Fruit fly (Drosophila melanogaster) Kc167 (cell line): ENCODE measurements around the gene CG11504.

Source experiments
- Myc ChIP-seq: fragments of >200 bp; optimal IDR thresholded peaks from 2 replicates; lab custom pipeline; 2017; ENCODE audit warnings: missing external identifiers
- h ChIP-seq: fragments of >200 bp; optimal IDR thresholded peaks from 3 replicates; lab custom pipeline; 2018; ENCODE audit warnings: missing external identifiers
- insv ChIP-seq: fragments of >200 bp; optimal IDR thresholded peaks from 3 replicates; lab custom pipeline; 2018; ENCODE audit warnings: missing external identifiers
- psq ChIP-seq: fragments of >200 bp; optimal IDR thresholded peaks from 2 replicates; lab custom pipeline; 2017; ENCODE audit warnings: missing external identifiers
- ttk ChIP-seq: sonication (Bioruptor generic); optimal IDR thresholded peaks from 2 replicates; lab custom pipeline; 2017; ENCODE audit warnings: missing external identifiers

- TF ChIP-seq h (lab: Kevin White, UChicago) (no peak), insv (lab: Kevin White, UChicago) (no peak), Myc (lab: Kevin White, UChicago) (no peak), ttk (lab: Kevin White, UChicago) (no peak), psq (lab: Kevin White, UChicago) (no peak)
Observed at dm6 chr3R:29963102-29963501, 34.6 kb upstream of the CG11504 start.
